Fruit fly (Drosophila melanogaster) whole organism, embryonic: ENCODE results near the gene CG7557.

ENCODE experiments used
- Aef1 ChIP-seq: fragments of 200-800 bp; sonication (Bioruptor generic); IDR thresholded peaks from 3 replicates; pipeline ENCODE4 v1.3.6; 2022; ENCODE audit warnings: missing biosample characterization, missing genetic modification characterization
- Atf6 ChIP-seq: fragments of 200-800 bp; sonication (Bioruptor generic); IDR thresholded peaks from 2 replicates; pipeline ENCODE4 v1.3.6; 2022; ENCODE audit warnings: missing biosample characterization, missing genetic modification characterization
- Blimp-1 ChIP-seq: fragments of 200-800 bp; sonication (Bioruptor generic); optimal IDR thresholded peaks from 3 replicates; lab custom pipeline; 2018; ENCODE audit warnings: missing biosample characterization, missing genetic modification characterization, mild to moderate bottlenecking, moderate library complexity, missing genetic modification reagents
- CG11504 ChIP-seq: fragments of 200-800 bp; sonication (Bioruptor generic); optimal IDR thresholded peaks from 3 replicates; lab custom pipeline; 2019; ENCODE audit warnings: missing biosample characterization, mild to moderate bottlenecking, missing genetic modification characterization, moderate library complexity
- CG12071 ChIP-seq: fragments of 200-800 bp; sonication (Bioruptor generic); optimal IDR thresholded peaks from 3 replicates; lab custom pipeline; 2018; ENCODE audit warnings: missing biosample characterization, mild to moderate bottlenecking, missing genetic modification characterization
- CG12391 ChIP-seq: fragments of 200-800 bp; sonication (Bioruptor generic); optimal IDR thresholded peaks from 3 replicates; lab custom pipeline; 2018; ENCODE audit warnings: missing biosample characterization, mild to moderate bottlenecking, missing genetic modification characterization, moderate library complexity
- CG13624 ChIP-seq: fragments of 200-800 bp; sonication (Bioruptor generic); optimal IDR thresholded peaks from 2 replicates; lab custom pipeline; 2016; ENCODE audit warnings: missing biosample characterization, missing genetic modification characterization
- CG14667 ChIP-seq: fragments of 200-800 bp; sonication (Bioruptor generic); IDR thresholded peaks from 2 replicates; pipeline ENCODE4 v1.3.6; 2022; ENCODE audit warnings: missing biosample characterization, missing genetic modification characterization
- CG15269 ChIP-seq: fragments of 200-800 bp; sonication (Bioruptor generic); optimal IDR thresholded peaks from 2 replicates; lab custom pipeline; 2018; ENCODE audit warnings: missing biosample characterization, mild to moderate bottlenecking, missing genetic modification characterization, moderate library complexity
- CG17359 ChIP-seq: fragments of 200-800 bp; sonication (Bioruptor generic); optimal IDR thresholded peaks from 3 replicates; lab custom pipeline; 2018; ENCODE audit warnings: missing biosample characterization, mild to moderate bottlenecking, missing genetic modification characterization, moderate library complexity
- CG1832 ChIP-seq: fragments of 200-800 bp; sonication (Bioruptor generic); optimal IDR thresholded peaks from 2 replicates; lab custom pipeline; 2017; ENCODE audit warnings: missing biosample characterization, mild to moderate bottlenecking, missing genetic modification characterization, inconsistent platforms
- CG18599 ChIP-seq: fragments of 200-800 bp; sonication (Bioruptor generic); optimal IDR thresholded peaks from 3 replicates; lab custom pipeline; 2017; ENCODE audit warnings: missing biosample characterization, missing genetic modification characterization, mild to moderate bottlenecking, moderate library complexity, missing genetic modification reagents
- CG2678 ChIP-seq: fragments of 200-800 bp; sonication (Bioruptor generic); optimal IDR thresholded peaks from 3 replicates; lab custom pipeline; 2019; ENCODE audit warnings: missing biosample characterization, mild to moderate bottlenecking, missing genetic modification characterization, moderate library complexity
- CG32532 ChIP-seq: fragments of 200-800 bp; sonication (Bioruptor generic); IDR thresholded peaks from 2 replicates; pipeline ENCODE4 v1.3.6; 2022; ENCODE audit warnings: missing biosample characterization, missing genetic modification characterization
- CG32767 ChIP-seq: fragments of 200-800 bp; sonication (Bioruptor generic); IDR thresholded peaks from 2 replicates; pipeline ENCODE4 v1.3.6; 2022; ENCODE audit warnings: missing biosample characterization, missing genetic modification characterization
- CG34376 ChIP-seq: fragments of 200-800 bp; sonication (Bioruptor generic); optimal IDR thresholded peaks from 2 replicates; lab custom pipeline; 2018; ENCODE audit warnings: missing biosample characterization, mild to moderate bottlenecking, missing genetic modification characterization
- CG3726 ChIP-seq: fragments of 200-800 bp; sonication (Bioruptor generic); IDR thresholded peaks from 3 replicates; pipeline ENCODE4, ENCODE4 v1.3.6; 2022; ENCODE audit warnings: missing biosample characterization, missing genetic modification characterization
- CG3838 ChIP-seq: fragments of 200-800 bp; sonication (Bioruptor generic); optimal IDR thresholded peaks from 3 replicates; lab custom pipeline; 2016; ENCODE audit warnings: missing biosample characterization, missing genetic modification characterization
- CG4282 ChIP-seq: fragments of 200-800 bp; sonication (Bioruptor generic); optimal IDR thresholded peaks from 2 replicates; lab custom pipeline; 2016; ENCODE audit warnings: missing biosample characterization, missing genetic modification characterization
- CG7556 ChIP-seq: fragments of 200-800 bp; sonication (Bioruptor generic); optimal IDR thresholded peaks from 2 replicates; lab custom pipeline; 2017; ENCODE audit warnings: missing biosample characterization, mild to moderate bottlenecking, missing genetic modification characterization
- CG9609 ChIP-seq: fragments of 200-800 bp; sonication (Bioruptor generic); optimal IDR thresholded peaks from 3 replicates; lab custom pipeline; 2016; ENCODE audit warnings: missing biosample characterization, missing genetic modification characterization
- CG9727 ChIP-seq: fragments of 200-800 bp; sonication (Bioruptor generic); optimal IDR thresholded peaks from 3 replicates; lab custom pipeline; 2017; ENCODE audit warnings: missing biosample characterization, mild to moderate bottlenecking, missing genetic modification characterization
- CG9797 ChIP-seq: fragments of 200-800 bp; sonication (Bioruptor generic); optimal IDR thresholded peaks from 3 replicates; lab custom pipeline; 2018; ENCODE audit warnings: missing biosample characterization, mild to moderate bottlenecking, missing genetic modification characterization
- Dad ChIP-seq: fragments of 200-800 bp; sonication (Bioruptor generic); optimal IDR thresholded peaks from 3 replicates; lab custom pipeline; 2016; ENCODE audit warnings: missing biosample characterization, missing genetic modification characterization
- Dll ChIP-seq: fragments of 200-800 bp; sonication (Bioruptor generic); IDR thresholded peaks from 4 replicates; pipeline ENCODE4 v1.3.6; 2022; ENCODE audit warnings: missing biosample characterization, missing genetic modification characterization; ENCODE audit not compliant: partially characterized antibody
- Drgx ChIP-seq: fragments of 200-800 bp; sonication (Bioruptor generic); IDR thresholded peaks from 2 replicates; pipeline ENCODE4 v1.3.6; 2022; ENCODE audit warnings: missing biosample characterization, missing genetic modification characterization
- E2f2 ChIP-seq: fragments of 200-800 bp; sonication (Bioruptor generic); IDR thresholded peaks from 2 replicates; pipeline ENCODE4 v1.3.6; 2022; ENCODE audit warnings: missing biosample characterization, missing genetic modification characterization
- Eip74EF ChIP-seq, 2 experiments: fragments of 200-800 bp in 1 of 2; fragments of >200 bp in 1 of 2; sonication (Bioruptor generic) in 1 of 2; optimal IDR thresholded peaks; 2 replicates each; lab custom pipeline; 2017 to 2019; ENCODE audit warnings: missing biosample characterization in 2 of 2, missing genetic modification characterization in 2 of 2, mild to moderate bottlenecking in 1 of 2, moderate library complexity in 1 of 2
- Fer2 ChIP-seq: fragments of 200-800 bp; sonication (Bioruptor generic); optimal IDR thresholded peaks from 2 replicates; lab custom pipeline; 2018; ENCODE audit warnings: missing biosample characterization, mild to moderate bottlenecking, missing genetic modification characterization, moderate library complexity
- Fer3 ChIP-seq: fragments of 200-800 bp; sonication (Bioruptor generic); optimal IDR thresholded peaks from 2 replicates; lab custom pipeline; 2018; ENCODE audit warnings: missing biosample characterization, mild to moderate bottlenecking, missing genetic modification characterization, moderate library complexity
- HLHmδ ChIP-seq: fragments of 200-800 bp; sonication (Bioruptor generic); optimal IDR thresholded peaks from 2 replicates; lab custom pipeline; 2018; ENCODE audit warnings: missing biosample characterization, mild to moderate bottlenecking, missing genetic modification characterization, moderate library complexity
- Hand ChIP-seq: fragments of 200-800 bp; sonication (Bioruptor generic); optimal IDR thresholded peaks from 2 replicates; lab custom pipeline; 2017; ENCODE audit warnings: mild to moderate bottlenecking, missing biosample characterization, missing genetic modification reagents, missing genetic modification characterization
- Mad ChIP-seq: fragments of 200-800 bp; sonication (Bioruptor generic); optimal IDR thresholded peaks from 2 replicates; lab custom pipeline; 2016; ENCODE audit warnings: missing biosample characterization, missing genetic modification characterization
- Tbp ChIP-seq: fragments of >200 bp; optimal IDR thresholded peaks from 2 replicates; lab custom pipeline; 2018; ENCODE audit warnings: missing biosample characterization, missing genetic modification characterization
- ac ChIP-seq: fragments of 200-800 bp; sonication (Bioruptor generic); optimal IDR thresholded peaks from 3 replicates; lab custom pipeline; 2017; ENCODE audit warnings: missing biosample characterization, mild to moderate bottlenecking, missing genetic modification characterization
- bbx ChIP-seq: fragments of 200-800 bp; sonication (Bioruptor generic); IDR thresholded peaks from 2 replicates; pipeline ENCODE4 v1.3.6; 2022; ENCODE audit warnings: missing biosample characterization, missing genetic modification characterization; ENCODE audit not compliant: partially characterized antibody
- chn ChIP-seq: fragments of 200-800 bp; sonication (Bioruptor generic); optimal IDR thresholded peaks from 2 replicates; lab custom pipeline; 2016; ENCODE audit warnings: missing biosample characterization, missing genetic modification characterization
- dmrt99B ChIP-seq: fragments of 200-800 bp; sonication (Bioruptor generic); optimal IDR thresholded peaks from 2 replicates; lab custom pipeline; 2018; ENCODE audit warnings: missing biosample characterization, mild to moderate bottlenecking, missing genetic modification characterization, moderate library complexity
- esg ChIP-seq: fragments of 200-800 bp; sonication (Bioruptor generic); conservative IDR thresholded peaks from 2 replicates; pipeline ENCODE4 v1.3.6; 2022; ENCODE audit warnings: missing biosample characterization, missing genetic modification characterization
- ftz-f1 ChIP-seq: fragments of 200-800 bp; sonication (Bioruptor generic); optimal IDR thresholded peaks from 2 replicates; lab custom pipeline; 2016; ENCODE audit warnings: missing biosample characterization, missing genetic modification characterization
- gem ChIP-seq: fragments of 200-800 bp; sonication (Bioruptor generic); optimal IDR thresholded peaks from 2 replicates; lab custom pipeline; 2019; ENCODE audit warnings: missing biosample characterization, mild to moderate bottlenecking, missing genetic modification characterization, moderate library complexity
- inv ChIP-seq: fragments of 200-800 bp; sonication (Bioruptor generic); IDR thresholded peaks from 2 replicates; pipeline ENCODE4 v1.3.6; 2022; ENCODE audit warnings: missing biosample characterization, missing genetic modification characterization; ENCODE audit not compliant: partially characterized antibody
- kay ChIP-seq: fragments of 200-800 bp; sonication (Bioruptor generic); optimal IDR thresholded peaks from 2 replicates; lab custom pipeline; 2016; ENCODE audit warnings: missing biosample characterization, missing genetic modification characterization
- klu ChIP-seq: fragments of 200-800 bp; sonication (Bioruptor generic); IDR thresholded peaks from 2 replicates; pipeline ENCODE4 v1.3.6; 2022; ENCODE audit warnings: missing biosample characterization, missing genetic modification characterization
- kni ChIP-seq: fragments of 200-800 bp; sonication (Bioruptor generic); optimal IDR thresholded peaks from 3 replicates; lab custom pipeline; 2017; ENCODE audit warnings: mild to moderate bottlenecking, missing biosample characterization, missing genetic modification reagents, missing genetic modification characterization
- shn ChIP-seq: fragments of 200-800 bp; sonication (Bioruptor generic); optimal IDR thresholded peaks from 3 replicates; lab custom pipeline; 2016; ENCODE audit warnings: missing biosample characterization, missing genetic modification characterization
- sr ChIP-seq: fragments of 200-800 bp; sonication (Bioruptor generic); IDR thresholded peaks from 3 replicates; pipeline ENCODE4 v1.3.6; 2022; ENCODE audit warnings: missing biosample characterization, missing genetic modification characterization
- stc ChIP-seq: fragments of 200-800 bp; sonication (Bioruptor generic); IDR thresholded peaks from 2 replicates; pipeline ENCODE4 v1.3.6; 2022; ENCODE audit warnings: missing biosample characterization, missing genetic modification characterization
- tin ChIP-seq: fragments of 200-800 bp; sonication (Bioruptor generic); optimal IDR thresholded peaks from 3 replicates; lab custom pipeline; 2016; ENCODE audit warnings: missing biosample characterization, missing genetic modification characterization
- toy ChIP-seq: fragments of 200-800 bp; sonication (Bioruptor generic); IDR thresholded peaks from 2 replicates; pipeline ENCODE4 v1.3.6; 2022; ENCODE audit warnings: missing biosample characterization, missing genetic modification characterization
- unpg ChIP-seq: fragments of 200-800 bp; sonication (Bioruptor generic); optimal IDR thresholded peaks from 3 replicates; lab custom pipeline; 2018; ENCODE audit warnings: missing biosample characterization, mild to moderate bottlenecking, missing genetic modification characterization, moderate library complexity

CG7557 gene

dm6 chr3L:11397093-11397592 is 47.8 kb upstream of the CG7557 start, which contains the start of gene CG44362 (continued):
- no peak for TF ChIP-seq E2f2 (GFP tag; lab: Robert Waterston, UW)
- TF ChIP-seq CG14667 = no peak
- no peak for TF ChIP-seq tin (GFP tag; lab: Kevin White, UChicago)
- TF ChIP-seq CG1832 (GFP tag; lab: Kevin White, UChicago) = no peak
- TF ChIP-seq CG4282 (GFP tag; lab: Kevin White, UChicago) = no peak
- TF ChIP-seq HLHmδ (GFP tag; lab: Kevin White, UChicago) = no peak
- TF ChIP-seq CG17359 (tag; lab: Kevin White, UChicago) = peak; percentile 1
- TF ChIP-seq Hand (GFP tag; lab: Kevin White, UChicago) = peak; percentile 8
- no peak for TF ChIP-seq esg
- TF ChIP-seq Dad (GFP tag; lab: Kevin White, UChicago) = no peak
- TF ChIP-seq CG9797 = no peak
- TF ChIP-seq klu (GFP tag; lab: Robert Waterston, UW) = no peak
- TF ChIP-seq Fer3 (tag; lab: Kevin White, UChicago) = peak; percentile 32
- TF ChIP-seq inv (GFP tag; lab: Robert Waterston, UW) = no peak
- TF ChIP-seq CG12071 (GFP tag; lab: Kevin White, UChicago) = no peak
- TF ChIP-seq shn = no peak
- TF ChIP-seq bbx = no peak
- no peak for TF ChIP-seq Drgx (GFP tag; lab: Robert Waterston, UW)
- no peak for TF ChIP-seq Eip74EF (GFP tag; optimal IDR thresholded peaks at IDR 0.05; lab: Kevin White, UChicago)
- no peak for TF ChIP-seq CG3838 (GFP tag; lab: Kevin White, UChicago)
- no peak for TF ChIP-seq CG3726 (GFP tag; lab: Robert Waterston, UW)
- peak; percentile 54 for TF ChIP-seq CG18599
- peak; percentile 0 for TF ChIP-seq unpg
- TF ChIP-seq dmrt99B (tag; lab: Kevin White, UChicago) = peak; percentile 5
- TF ChIP-seq sr (GFP tag; lab: Robert Waterston, UW) = no peak
- TF ChIP-seq CG9609 (GFP tag; lab: Kevin White, UChicago) = no peak
- no peak for TF ChIP-seq Tbp (GFP tag; lab: Kevin White, UChicago)
- TF ChIP-seq kay (GFP tag; lab: Kevin White, UChicago) = no peak
- no peak for TF ChIP-seq ftz-f1 (GFP tag; lab: Kevin White, UChicago)
- no peak for TF ChIP-seq ac (GFP tag; lab: Kevin White, UChicago)
- no peak for TF ChIP-seq Aef1 (GFP tag; lab: Robert Waterston, UW)
- TF ChIP-seq CG7556 (GFP tag; lab: Kevin White, UChicago) = peak; percentile 31
- TF ChIP-seq Mad (GFP tag; lab: Kevin White, UChicago) = no peak
- TF ChIP-seq CG13624 (GFP tag; lab: Kevin White, UChicago) = no peak
- TF ChIP-seq kni = no peak
- TF ChIP-seq CG12391 (tag; lab: Kevin White, UChicago) = peak; percentile 4
- TF ChIP-seq Blimp-1 (GFP tag; lab: Kevin White, UChicago) = peak; percentile 20
- peak; percentile 33 for TF ChIP-seq CG11504 (tag; lab: Kevin White, UChicago)
- TF ChIP-seq Dll = no peak
- TF ChIP-seq Atf6 (GFP tag; lab: Robert Waterston, UW) = no peak
- TF ChIP-seq CG34376 (GFP tag; lab: Kevin White, UChicago) = no peak
- TF ChIP-seq CG32767 (GFP tag; lab: Robert Waterston, UW) = no peak
- TF ChIP-seq chn (GFP tag; lab: Kevin White, UChicago) = no peak
- TF ChIP-seq toy = no peak
- TF ChIP-seq CG15269 (tag; lab: Kevin White, UChicago) = no peak
- no peak for TF ChIP-seq Fer2 (tag; lab: Kevin White, UChicago)
- no peak for TF ChIP-seq stc (GFP tag; lab: Robert Waterston, UW)
- TF ChIP-seq CG2678 (tag; lab: Kevin White, UChicago) = peak; percentile 21
- TF ChIP-seq CG32532 = no peak; the same call in 1 of the 2 replicates
- peak; percentile 22 for TF ChIP-seq CG9727 (GFP tag; lab: Kevin White, UChicago)
- TF ChIP-seq gem (tag; lab: Kevin White, UChicago) = peak; percentile 57
